Fruit fly (Drosophila melanogaster) whole organism, adult: ENCODE data around the gene CG4467.

Source experiments
- CG1620 ChIP-seq: fragments of 200-800 bp; sonication (Bioruptor generic); optimal IDR thresholded peaks from 2 replicates; lab custom pipeline; 2016; ENCODE audit warnings: missing biosample characterization, missing genetic modification characterization
- Crg-1 ChIP-seq: fragments of 200-800 bp; sonication (Bioruptor generic); optimal IDR thresholded peaks from 2 replicates; lab custom pipeline; 2016; ENCODE audit warnings: missing biosample characterization, missing genetic modification characterization
- cic ChIP-seq: fragments of 200-800 bp; sonication (Bioruptor generic); optimal IDR thresholded peaks from 2 replicates; lab custom pipeline; 2017; ENCODE audit warnings: missing biosample characterization, mild to moderate bottlenecking, missing genetic modification characterization, moderate library complexity
- kay ChIP-seq: fragments of 200-800 bp; sonication (Bioruptor generic); peaks from one replicate; lab custom pipeline; 2016; ENCODE audit warnings: missing biosample characterization, missing genetic modification characterization, borderline replicate concordance
- toe ChIP-seq: fragments of 200-800 bp; sonication (Bioruptor generic); optimal IDR thresholded peaks from 2 replicates; lab custom pipeline; 2016; ENCODE audit warnings: missing biosample characterization, missing genetic modification characterization

DNA sequence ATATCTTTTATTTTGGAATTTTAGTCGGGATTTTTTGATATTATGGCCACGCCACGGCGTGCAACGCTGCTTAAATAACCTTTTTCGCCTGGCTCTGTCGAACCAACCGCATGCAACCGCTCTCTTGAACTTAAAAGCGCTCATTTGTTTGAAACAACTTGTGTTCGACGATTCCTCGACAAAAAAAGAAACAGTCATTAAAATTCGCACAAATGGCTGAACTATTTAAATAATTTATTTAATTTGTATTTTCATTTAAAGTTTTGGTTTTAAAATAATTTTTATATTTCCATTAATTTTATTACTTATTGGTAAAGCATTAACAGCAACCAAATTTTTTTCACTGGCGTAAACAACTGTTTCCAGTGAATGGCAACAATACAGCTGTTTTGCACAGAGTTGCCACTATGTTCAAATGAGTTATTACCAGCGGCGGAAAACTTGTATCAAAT lies 32.1 kb upstream of the CG4467 start, which contains the start of the genes orb and Cdc16:
- TF ChIP-seq Crg-1 (GFP tag; lab: Kevin White, UChicago) (peak; percentile 72), kay (GFP tag; lab: Kevin White, UChicago) (peak; percentile 52), CG1620 (peak; percentile 78), cic (GFP tag; lab: Kevin White, UChicago) (peak; percentile 8), toe (peak; percentile 74)
